Worm (Caenorhabditis elegans) whole organism, L1 larva: ENCODE results near the gene div-1.

Experiments used
- ceh-88 ChIP-seq: fragments of 200-800 bp; sonication (Bioruptor generic); IDR thresholded peaks from 2 replicates; pipeline ENCODE4 v1.3.6; 2022; ENCODE audit warnings: missing genetic modification characterization, missing compliant biosample characterization
- ces-1 ChIP-seq: fragments of 150-350 bp; optimal IDR thresholded peaks from 2 replicates; lab custom pipeline; 2014; ENCODE audit warnings: missing biosample characterization, missing genetic modification reagents, missing genetic modification characterization
- efl-1 ChIP-seq, 4 experiments: fragments of 150-350 bp; optimal IDR thresholded peaks in 3 of 4; peaks in 1 of 4; 1 replicate in 1 of 4; 2 replicates in 3 of 4; lab custom pipeline; 2014; ENCODE audit warnings: missing biosample characterization in 2 of 4, missing genetic modification characterization in 2 of 4, missing genetic modification reagents in 2 of 4
- elt-3 ChIP-seq, 6 experiments: fragments of 150-350 bp in 1 of 6; sonication (generic microtip); optimal IDR thresholded peaks; 2 replicates each; lab custom pipeline; 2017 to 2018; ENCODE audit warnings: missing biosample characterization in 6 of 6, missing genetic modification characterization in 6 of 6, inconsistent platforms in 1 of 6
- jun-1 ChIP-seq: fragments of 150-350 bp; optimal IDR thresholded peaks from 2 replicates; lab custom pipeline; 2014; ENCODE audit warnings: missing biosample characterization, missing genetic modification reagents, missing genetic modification characterization
- lin-35 ChIP-seq, 2 experiments: fragments of 150-350 bp; optimal IDR thresholded peaks; 2 replicates each; lab custom pipeline; 2014; ENCODE audit warnings: missing biosample characterization in 2 of 2, missing genetic modification characterization in 2 of 2, missing genetic modification reagents in 2 of 2
- nhr-28 ChIP-seq: fragments of 150-350 bp; optimal IDR thresholded peaks from 2 replicates; lab custom pipeline; 2014; ENCODE audit warnings: missing biosample characterization, missing genetic modification characterization
- nhr-71 ChIP-seq: sonication (generic microtip); optimal IDR thresholded peaks from 2 replicates; lab custom pipeline; 2016; ENCODE audit warnings: mild to moderate bottlenecking, missing genetic modification characterization, moderate library complexity, missing compliant biosample characterization
- snpc-4 ChIP-seq: fragments of 150-350 bp; optimal IDR thresholded peaks from 2 replicates; lab custom pipeline; 2014; ENCODE audit warnings: missing biosample characterization, missing genetic modification characterization
- sptf-1 ChIP-seq: fragments of 150-350 bp; optimal IDR thresholded peaks from 2 replicates; lab custom pipeline; 2014; ENCODE audit warnings: missing biosample characterization, missing genetic modification characterization
- tbx-2 ChIP-seq: sonication (generic microtip); optimal IDR thresholded peaks from 2 replicates; lab custom pipeline; 2016; ENCODE audit warnings: missing genetic modification characterization, missing compliant biosample characterization
- unc-30 ChIP-seq: sonication (generic microtip); optimal IDR thresholded peaks from 2 replicates; lab custom pipeline; 2017; ENCODE audit warnings: missing biosample characterization, missing genetic modification characterization
- xbp-1 ChIP-seq: sonication (generic microtip); optimal IDR thresholded peaks from 2 replicates; lab custom pipeline; 2016; ENCODE audit warnings: missing genetic modification characterization, missing compliant biosample characterization
- ztf-4 ChIP-seq: fragments of 150-350 bp; optimal IDR thresholded peaks from 2 replicates; lab custom pipeline; 2014; ENCODE audit warnings: missing biosample characterization, missing genetic modification characterization

DNA sequence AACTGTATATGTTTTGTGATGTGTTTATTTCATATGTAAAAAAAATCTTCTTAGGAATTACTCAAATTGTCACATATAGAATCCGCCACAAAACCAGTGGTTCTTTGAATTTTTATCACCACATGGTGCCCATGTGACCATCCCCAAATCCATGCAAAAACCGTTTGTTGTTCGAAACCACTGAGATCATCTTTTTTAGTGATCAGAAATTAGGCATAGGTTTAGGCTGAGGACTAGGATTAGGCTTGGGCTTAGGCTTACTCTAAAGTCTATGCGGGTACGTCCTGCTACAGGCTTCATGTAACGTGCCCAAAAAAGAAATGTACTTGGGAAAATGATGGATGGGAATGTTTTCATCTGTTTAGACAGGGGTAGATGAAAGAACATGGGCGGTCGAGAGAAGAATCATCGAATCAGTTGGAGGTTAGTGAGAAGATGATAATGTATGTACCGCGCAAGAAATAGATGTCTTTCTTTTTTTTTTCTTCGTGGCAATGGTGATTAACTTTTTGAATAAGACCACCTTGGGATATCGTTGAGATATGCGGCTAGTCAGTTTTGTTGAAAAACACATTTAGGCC, 12.0 kb downstream of the div-1 start:
- TF ChIP-seq ceh-88: no peak
- TF ChIP-seq nhr-28: no peak
- peak in 1 of 2 experiments; percentile 36 for TF ChIP-seq lin-35 (GFP tag; optimal IDR thresholded peaks at IDR 0.05; lab: Kevin White, UChicago)
- TF ChIP-seq sptf-1: no peak
- no peak for TF ChIP-seq unc-30 (tag; lab: Kevin White, UChicago)
- no peak for TF ChIP-seq snpc-4 (tag; lab: Kevin White, UChicago)
- TF ChIP-seq jun-1 (tag; lab: Kevin White, UChicago): no peak
- peak in 2 of 6 experiments; percentile 19 to 79 for TF ChIP-seq elt-3 (tag; optimal IDR thresholded peaks at IDR 0.05; lab: Kevin White, UChicago)
- TF ChIP-seq ztf-4 (tag; lab: Kevin White, UChicago): no peak
- no peak for TF ChIP-seq ces-1 (GFP tag; lab: Kevin White, UChicago)
- no peak for TF ChIP-seq efl-1 (optimal IDR thresholded peaks at IDR 0.05; lab: Kevin White, UChicago)
- no peak for TF ChIP-seq efl-1 (GFP tag; optimal IDR thresholded peaks at IDR 0.05 in 1 of 2; lab: Kevin White, UChicago)
- TF ChIP-seq nhr-71 (tag; lab: Kevin White, UChicago): peak; percentile 37
- no peak for TF ChIP-seq tbx-2 (tag; lab: Kevin White, UChicago)
- no peak for TF ChIP-seq xbp-1
